Worm (Caenorhabditis elegans) whole organism, mixed stage, embryonic: Measurements from ENCODE around the gene cec-4.
"Not testable (repeated sequence)": the region's sequence is repeated elsewhere in the genome, so short reads cannot be mapped to it uniquely, and the experiment has no call there.

Experiments
- M03D4.4 ChIP-seq: sonication (generic microtip); optimal IDR thresholded peaks from 2 replicates; lab custom pipeline; 2017; ENCODE audit warnings: mild to moderate bottlenecking, missing genetic modification characterization, missing compliant biosample characterization
- blmp-1 ChIP-seq: fragments of 150-350 bp; optimal IDR thresholded peaks from 2 replicates; lab custom pipeline; 2014; ENCODE audit warnings: missing biosample characterization, missing genetic modification characterization
- ceh-39 ChIP-seq: fragments of 150-350 bp; optimal IDR thresholded peaks from 2 replicates; lab custom pipeline; 2014; ENCODE audit warnings: missing biosample characterization, missing genetic modification characterization
- ceh-83 ChIP-seq: fragments of 200-800 bp; sonication (Bioruptor generic); optimal IDR thresholded peaks from 2 replicates; lab custom pipeline; 2018; ENCODE audit warnings: mild to moderate bottlenecking, missing genetic modification characterization, missing compliant biosample characterization
- ces-1 ChIP-seq: fragments of 150-350 bp; optimal IDR thresholded peaks from 2 replicates; lab custom pipeline; 2014; ENCODE audit warnings: missing biosample characterization, missing genetic modification reagents, missing genetic modification characterization
- cnd-1 ChIP-seq: fragments of 200-800 bp; sonication (Bioruptor generic); optimal IDR thresholded peaks from 2 replicates; lab custom pipeline; 2018; ENCODE audit warnings: mild to moderate bottlenecking, missing genetic modification characterization, missing compliant biosample characterization
- drap-1 ChIP-seq: fragments of 200-800 bp; sonication (Bioruptor generic); optimal IDR thresholded peaks from 3 replicates; lab custom pipeline; 2018; ENCODE audit warnings: mild to moderate bottlenecking, missing genetic modification characterization, missing compliant biosample characterization
- flh-1 ChIP-seq: fragments of 200-800 bp; sonication (Bioruptor generic); optimal IDR thresholded peaks from 2 replicates; lab custom pipeline; 2018; ENCODE audit warnings: mild to moderate bottlenecking, missing genetic modification characterization, moderate library complexity, missing compliant biosample characterization
- lin-13 ChIP-seq: fragments of 150-350 bp; optimal IDR thresholded peaks from 2 replicates; lab custom pipeline; 2014; ENCODE audit warnings: missing biosample characterization, missing genetic modification characterization
- lin-32 ChIP-seq: fragments of 200-800 bp; sonication (Bioruptor generic); optimal IDR thresholded peaks from 2 replicates; lab custom pipeline; 2018; ENCODE audit warnings: mild to moderate bottlenecking, missing genetic modification characterization, missing compliant biosample characterization
- lsy-2 ChIP-seq: fragments of 150-350 bp; optimal IDR thresholded peaks from 2 replicates; lab custom pipeline; 2014; ENCODE audit warnings: missing biosample characterization, missing genetic modification characterization
- mep-1 ChIP-seq: fragments of 150-350 bp; optimal IDR thresholded peaks from 2 replicates; lab custom pipeline; 2017; ENCODE audit warnings: missing biosample characterization, missing genetic modification reagents, missing genetic modification characterization, inconsistent platforms
- mls-2 ChIP-seq: sonication (generic microtip); optimal IDR thresholded peaks from 2 replicates; lab custom pipeline; 2016; ENCODE audit warnings: mild to moderate bottlenecking, missing genetic modification characterization, moderate library complexity, missing compliant biosample characterization
- nhr-12 ChIP-seq: fragments of 150-350 bp; optimal IDR thresholded peaks from 2 replicates; lab custom pipeline; 2014; ENCODE audit warnings: missing biosample characterization, missing genetic modification characterization
- nhr-2 ChIP-seq: fragments of 150-350 bp; optimal IDR thresholded peaks from 2 replicates; lab custom pipeline; 2014; ENCODE audit warnings: missing biosample characterization, missing genetic modification characterization
- nhr-237 ChIP-seq: fragments of 150-350 bp; optimal IDR thresholded peaks from 2 replicates; lab custom pipeline; 2014; ENCODE audit warnings: missing biosample characterization, missing genetic modification characterization
- nhr-28 ChIP-seq: fragments of 150-350 bp; optimal IDR thresholded peaks from 2 replicates; lab custom pipeline; 2014; ENCODE audit warnings: missing biosample characterization, missing genetic modification characterization
- nhr-76 ChIP-seq: sonication (generic microtip); optimal IDR thresholded peaks from 2 replicates; lab custom pipeline; 2017; ENCODE audit warnings: missing biosample characterization, missing genetic modification characterization
- pha-4 ChIP-seq: fragments of 150-350 bp; optimal IDR thresholded peaks from 2 replicates; lab custom pipeline; 2018; ENCODE audit warnings: missing biosample characterization, missing genetic modification reagents, missing genetic modification characterization
- sem-2 ChIP-seq: fragments of 200-800 bp; sonication (Bioruptor generic); optimal IDR thresholded peaks from 2 replicates; lab custom pipeline; 2018; ENCODE audit warnings: mild to moderate bottlenecking, missing genetic modification characterization, missing compliant biosample characterization
- snpc-4 ChIP-seq: fragments of 150-350 bp; optimal IDR thresholded peaks from 2 replicates; lab custom pipeline; 2014; ENCODE audit warnings: missing biosample characterization, missing genetic modification characterization
- sptf-1 ChIP-seq: sonication (generic microtip); optimal IDR thresholded peaks from 2 replicates; lab custom pipeline; 2017; ENCODE audit warnings: mild to moderate bottlenecking, missing genetic modification characterization, moderate library complexity, missing compliant biosample characterization
- tbx-8 ChIP-seq: fragments of 200-800 bp; sonication (Bioruptor generic); optimal IDR thresholded peaks from 2 replicates; lab custom pipeline; 2018; ENCODE audit warnings: mild to moderate bottlenecking, missing genetic modification characterization, moderate library complexity, missing compliant biosample characterization
- unc-120 ChIP-seq: sonication (generic microtip); optimal IDR thresholded peaks from 2 replicates; lab custom pipeline; 2017; ENCODE audit warnings: missing genetic modification characterization, missing compliant biosample characterization; ENCODE audit not compliant: poor library complexity, severe bottlenecking
- unc-62 ChIP-seq: fragments of 150-350 bp; optimal IDR thresholded peaks from 2 replicates; lab custom pipeline; 2014; ENCODE audit warnings: missing biosample characterization, missing genetic modification reagents, missing genetic modification characterization
- zip-8 ChIP-seq: fragments of 150-350 bp; optimal IDR thresholded peaks from 2 replicates; lab custom pipeline; 2014; ENCODE audit warnings: missing biosample characterization, missing genetic modification characterization
- ztf-11 ChIP-seq: fragments of 150-350 bp; optimal IDR thresholded peaks from 2 replicates; lab custom pipeline; 2014; ENCODE audit warnings: missing biosample characterization, missing genetic modification characterization

The cec-4 gene

ce11 chrIV:7554351-7554750 is 21.2 kb upstream of the cec-4 start, which contains the start of gene F49E8.6:
Gene F49E8.6 (minus strand): TSS chrIV:7554667.
- no peak for TF ChIP-seq mls-2 (tag; lab: Kevin White, UChicago)
- no peak for TF ChIP-seq M03D4.4 (tag; lab: Kevin White, UChicago)
- TF ChIP-seq sem-2 = no peak
- TF ChIP-seq nhr-76 (tag; lab: Kevin White, UChicago) = no peak
- no peak for TF ChIP-seq nhr-2 (tag; lab: Kevin White, UChicago)
- TF ChIP-seq lin-32 (GFP tag; lab: Kevin White, UChicago) = no peak
- TF ChIP-seq snpc-4 = no peak
- TF ChIP-seq flh-1 (GFP tag; lab: Kevin White, UChicago) = no peak
- no peak for TF ChIP-seq zip-8 (tag; lab: Kevin White, UChicago)
- TF ChIP-seq ceh-39 (tag; lab: Kevin White, UChicago) = no peak
- TF ChIP-seq nhr-12 (tag; lab: Kevin White, UChicago) = no peak

- TF ChIP-seq ceh-39 (tag; lab: Kevin White, UChicago) (no peak), nhr-28 (no peak), nhr-237 (tag; lab: Kevin White, UChicago) (no peak), unc-62 (no peak)
Measured at ce11 chrIV:7556265-7556866, 19.2 kb upstream of the cec-4 start, which contains the start of the genes F49E8.7, F49E8.8 and nprl-2. Gene F49E8.7 (minus strand): TSS chrIV:7556365. Gene F49E8.8 (plus strand): TSS chrIV:7556637. Gene nprl-2 (plus strand): TSS chrIV:7556816.

- TF ChIP-seq tbx-8 = no peak
- no peak for TF ChIP-seq blmp-1 (tag; lab: Kevin White, UChicago)
- TF ChIP-seq pha-4 (tag; lab: Kevin White, UChicago) = no peak
- no peak for TF ChIP-seq cnd-1 (tag; lab: Kevin White, UChicago)
- TF ChIP-seq mls-2 (tag; lab: Kevin White, UChicago) = no peak
- no peak for TF ChIP-seq unc-62
- no peak for TF ChIP-seq nhr-237 (tag; lab: Kevin White, UChicago)
- TF ChIP-seq lin-32 (GFP tag; lab: Kevin White, UChicago) = no peak
- no peak for TF ChIP-seq lin-13 (tag; lab: Kevin White, UChicago)
- TF ChIP-seq mep-1 = no peak
- TF ChIP-seq flh-1 (GFP tag; lab: Kevin White, UChicago) = no peak
- no peak for TF ChIP-seq nhr-76 (tag; lab: Kevin White, UChicago)
- TF ChIP-seq ztf-11 = no peak
- no peak for TF ChIP-seq ceh-83 (GFP tag; lab: Kevin White, UChicago)
- TF ChIP-seq ceh-39 (tag; lab: Kevin White, UChicago) = no peak
- TF ChIP-seq snpc-4 = no peak
- TF ChIP-seq lsy-2 = no peak
Measured at ce11 chrIV:7558653-7559052, 16.9 kb upstream of the cec-4 start.

- no peak for TF ChIP-seq nhr-237 (tag; lab: Kevin White, UChicago)
- TF ChIP-seq cnd-1 (tag; lab: Kevin White, UChicago) = no peak
- no peak for TF ChIP-seq ceh-83 (GFP tag; lab: Kevin White, UChicago)
Measured at ce11 chrIV:7559237-7559636, 16.3 kb upstream of the cec-4 start.

ce11 chrIV:7561614-7562142 is 13.8 kb upstream of the cec-4 start, which contains the start of gene ima-3:
Gene ima-3 (minus strand): TSS chrIV:7561664.
- TF ChIP-seq sptf-1 = no peak
- TF ChIP-seq ces-1 (GFP tag; lab: Kevin White, UChicago) = peak; percentile 45
- peak; percentile 88 for TF ChIP-seq ceh-39 (tag; lab: Kevin White, UChicago)
- TF ChIP-seq drap-1 (GFP tag; lab: Kevin White, UChicago) = no peak
- TF ChIP-seq mep-1 = peak; percentile 61
- TF ChIP-seq unc-120 (tag; lab: Kevin White, UChicago) = no peak
- no peak for TF ChIP-seq tbx-8
- peak; percentile 35 for TF ChIP-seq lsy-2
- peak; percentile 52 for TF ChIP-seq nhr-237 (tag; lab: Kevin White, UChicago)
- no peak for TF ChIP-seq blmp-1 (tag; lab: Kevin White, UChicago)
- TF ChIP-seq snpc-4 = no peak

ce11 chrIV:7563850-7564249 is 11.7 kb upstream of the cec-4 start, which contains the start of gene F32E10.9:
Gene F32E10.9 (minus strand): TSS chrIV:7563950.
- not testable (repeated sequence) for TF ChIP-seq ceh-39 (tag; lab: Kevin White, UChicago); nhr-237 (tag; lab: Kevin White, UChicago); ceh-83 (GFP tag; lab: Kevin White, UChicago)
